Fruit fly (Drosophila melanogaster) whole organism, prepupa: Measurements from ENCODE around the gene APP-BP1.

Experiments
- Blimp-1 ChIP-seq: fragments of 200-800 bp; sonication (Bioruptor generic); optimal IDR thresholded peaks from 3 replicates; lab custom pipeline; 2017; ENCODE audit warnings: missing biosample characterization, missing genetic modification characterization, mild to moderate bottlenecking, moderate library complexity, missing genetic modification reagents
- CG10631 ChIP-seq: fragments of 200-800 bp; sonication (Bioruptor generic); optimal IDR thresholded peaks from 2 replicates; lab custom pipeline; 2016; ENCODE audit warnings: missing biosample characterization, missing genetic modification characterization
- CG10669 ChIP-seq: fragments of 200-800 bp; sonication (Bioruptor generic); optimal IDR thresholded peaks from 3 replicates; lab custom pipeline; 2018; ENCODE audit warnings: missing biosample characterization, mild to moderate bottlenecking, missing genetic modification characterization, moderate library complexity
- CG11902 ChIP-seq: fragments of 200-800 bp; sonication (Bioruptor generic); optimal IDR thresholded peaks from 3 replicates; lab custom pipeline; 2016; ENCODE audit warnings: missing biosample characterization, missing genetic modification characterization
- CG15336 ChIP-seq: fragments of 200-800 bp; sonication (Bioruptor generic); IDR thresholded peaks from 2 replicates; pipeline ENCODE4 v1.3.6; 2022; ENCODE audit warnings: missing biosample characterization, missing genetic modification characterization
- CG16779 ChIP-seq: fragments of 200-800 bp; sonication (Bioruptor generic); optimal IDR thresholded peaks from 3 replicates; lab custom pipeline; 2017; ENCODE audit warnings: missing biosample characterization, mild to moderate bottlenecking, missing genetic modification characterization
- CG34406 ChIP-seq: fragments of 200-800 bp; sonication (Bioruptor generic); optimal IDR thresholded peaks from 3 replicates; lab custom pipeline; 2016; ENCODE audit warnings: missing biosample characterization, missing genetic modification characterization
- CG6276 ChIP-seq: fragments of 200-800 bp; sonication (Bioruptor generic); optimal IDR thresholded peaks from 2 replicates; lab custom pipeline; 2017; ENCODE audit warnings: missing biosample characterization, mild to moderate bottlenecking, missing genetic modification characterization
- CG6792 ChIP-seq: fragments of 200-800 bp; sonication (Bioruptor generic); optimal IDR thresholded peaks from 3 replicates; lab custom pipeline; 2016; ENCODE audit warnings: missing biosample characterization, missing genetic modification characterization
- CG6808 ChIP-seq: fragments of 200-800 bp; sonication (Bioruptor generic); optimal IDR thresholded peaks from 3 replicates; lab custom pipeline; 2017; ENCODE audit warnings: missing biosample characterization, missing genetic modification characterization, mild to moderate bottlenecking, moderate library complexity, missing genetic modification reagents
- CG6854 ChIP-seq: fragments of 200-800 bp; sonication (Bioruptor generic); optimal IDR thresholded peaks from 2 replicates; lab custom pipeline; 2017; ENCODE audit warnings: missing biosample characterization, mild to moderate bottlenecking, missing genetic modification characterization
- CG7368 ChIP-seq: fragments of 200-800 bp; sonication (Bioruptor generic); optimal IDR thresholded peaks from 3 replicates; lab custom pipeline; 2016; ENCODE audit warnings: missing biosample characterization, missing genetic modification characterization
- CG8119 ChIP-seq: fragments of 200-800 bp; sonication (Bioruptor generic); IDR thresholded peaks from 3 replicates; pipeline ENCODE4 v1.3.6; 2022; ENCODE audit warnings: missing biosample characterization, missing genetic modification characterization
- CG8319 ChIP-seq: fragments of 200-800 bp; sonication (Bioruptor generic); optimal IDR thresholded peaks from 3 replicates; lab custom pipeline; 2016; ENCODE audit warnings: missing biosample characterization, missing genetic modification characterization
- CG8632 ChIP-seq: fragments of 200-800 bp; sonication (Bioruptor generic); optimal IDR thresholded peaks from 3 replicates; lab custom pipeline; 2016; ENCODE audit warnings: missing biosample characterization, missing genetic modification characterization
- Eip78C ChIP-seq: fragments of 200-800 bp; sonication (Bioruptor generic); peaks from one replicate; lab custom pipeline; 2016; ENCODE audit warnings: missing biosample characterization, missing genetic modification characterization
- Ets21C ChIP-seq: fragments of 200-800 bp; sonication (Bioruptor generic); optimal IDR thresholded peaks from 3 replicates; lab custom pipeline; 2016; ENCODE audit warnings: missing biosample characterization, missing genetic modification characterization
- Ets96B ChIP-seq: fragments of 200-800 bp; optimal IDR thresholded peaks from 2 replicates; lab custom pipeline; 2019; ENCODE audit warnings: missing biosample characterization, mild to moderate bottlenecking, missing genetic modification characterization, moderate library complexity
- Gug ChIP-seq: fragments of 200-800 bp; sonication (Bioruptor generic); IDR thresholded peaks from 2 replicates; pipeline ENCODE4 v1.3.6; 2022; ENCODE audit warnings: missing biosample characterization, missing genetic modification characterization
- Hr39 ChIP-seq: fragments of 200-800 bp; sonication (Bioruptor generic); optimal IDR thresholded peaks from 2 replicates; lab custom pipeline; 2016; ENCODE audit warnings: missing biosample characterization, missing genetic modification characterization
- Hr4 ChIP-seq: fragments of 200-800 bp; sonication (Bioruptor generic); optimal IDR thresholded peaks from 3 replicates; lab custom pipeline; 2016; ENCODE audit warnings: missing biosample characterization, missing genetic modification characterization
- Lpt ChIP-seq: fragments of 200-800 bp; sonication (Bioruptor generic); optimal IDR thresholded peaks from 3 replicates; lab custom pipeline; 2016; ENCODE audit warnings: missing biosample characterization, missing genetic modification characterization
- Met ChIP-seq: fragments of 200-800 bp; sonication (Bioruptor generic); optimal IDR thresholded peaks from 3 replicates; lab custom pipeline; 2016; ENCODE audit warnings: missing biosample characterization, missing genetic modification characterization
- OdsH ChIP-seq: fragments of 200-800 bp; sonication (Bioruptor generic); optimal IDR thresholded peaks from 3 replicates; lab custom pipeline; 2016; ENCODE audit warnings: missing biosample characterization, missing genetic modification characterization
- Smox ChIP-seq: fragments of 200-800 bp; sonication (Bioruptor generic); optimal IDR thresholded peaks from 3 replicates; lab custom pipeline; 2016; ENCODE audit warnings: missing biosample characterization, missing genetic modification characterization
- Sox102F ChIP-seq: fragments of 200-800 bp; sonication (Bioruptor generic); optimal IDR thresholded peaks from 2 replicates; lab custom pipeline; 2016; ENCODE audit warnings: missing biosample characterization, mild to moderate bottlenecking, missing genetic modification characterization
- Sox14 ChIP-seq: fragments of 200-800 bp; sonication (Bioruptor generic); optimal IDR thresholded peaks from 3 replicates; lab custom pipeline; 2016; ENCODE audit warnings: missing biosample characterization, missing genetic modification characterization
- Sox15 ChIP-seq: fragments of 200-800 bp; sonication (Bioruptor generic); optimal IDR thresholded peaks from 3 replicates; lab custom pipeline; 2016; ENCODE audit warnings: missing biosample characterization, missing genetic modification characterization
- achi ChIP-seq: fragments of 200-800 bp; sonication (Bioruptor generic); optimal IDR thresholded peaks from 3 replicates; lab custom pipeline; 2016; ENCODE audit warnings: missing biosample characterization, missing genetic modification characterization
- acj6 ChIP-seq: fragments of 200-800 bp; sonication (Bioruptor generic); optimal IDR thresholded peaks from 3 replicates; lab custom pipeline; 2016; ENCODE audit warnings: missing biosample characterization, missing genetic modification characterization
- cyc ChIP-seq: fragments of 200-800 bp; sonication (Bioruptor generic); optimal IDR thresholded peaks from 3 replicates; lab custom pipeline; 2016; ENCODE audit warnings: missing biosample characterization, missing genetic modification characterization
- dac ChIP-seq: fragments of 200-800 bp; sonication (Bioruptor generic); optimal IDR thresholded peaks from 2 replicates; lab custom pipeline; 2017; ENCODE audit warnings: missing biosample characterization, mild to moderate bottlenecking, missing genetic modification characterization
- dsx ChIP-seq: fragments of 200-800 bp; optimal IDR thresholded peaks from 3 replicates; lab custom pipeline; 2019; ENCODE audit warnings: missing biosample characterization, mild to moderate bottlenecking, missing genetic modification characterization, moderate library complexity; ENCODE audit not compliant: poor library complexity, severe bottlenecking
- fd59A ChIP-seq: fragments of 200-800 bp; sonication (Bioruptor generic); optimal IDR thresholded peaks from 2 replicates; lab custom pipeline; 2017; ENCODE audit warnings: missing biosample characterization, mild to moderate bottlenecking, missing genetic modification characterization, missing genetic modification reagents
- fd85E ChIP-seq: fragments of 200-800 bp; sonication (Bioruptor generic); optimal IDR thresholded peaks from 3 replicates; lab custom pipeline; 2016; ENCODE audit warnings: missing biosample characterization, missing genetic modification characterization
- fkh ChIP-seq: fragments of 200-800 bp; sonication (Bioruptor generic); optimal IDR thresholded peaks from 3 replicates; lab custom pipeline; 2017; ENCODE audit warnings: missing biosample characterization, mild to moderate bottlenecking, missing genetic modification characterization, moderate library complexity
- net ChIP-seq: fragments of 200-800 bp; sonication (Bioruptor generic); optimal IDR thresholded peaks from 3 replicates; lab custom pipeline; 2016; ENCODE audit warnings: missing biosample characterization, missing genetic modification characterization
- pdm3 ChIP-seq: fragments of 200-800 bp; sonication (Bioruptor generic); optimal IDR thresholded peaks from 3 replicates; lab custom pipeline; 2016; ENCODE audit warnings: missing biosample characterization, missing genetic modification characterization
- salr ChIP-seq, 2 experiments: fragments of 200-800 bp; sonication (Bioruptor generic); optimal IDR thresholded peaks; 3 replicates each; lab custom pipeline; 2016 to 2018; ENCODE audit warnings: missing biosample characterization in 2 of 2, missing genetic modification characterization in 2 of 2, mild to moderate bottlenecking in 1 of 2
- spab ChIP-seq: fragments of 200-800 bp; sonication (Bioruptor generic); optimal IDR thresholded peaks from 2 replicates; lab custom pipeline; 2017; ENCODE audit warnings: missing biosample characterization, mild to moderate bottlenecking, missing genetic modification characterization, missing genetic modification reagents
- ss ChIP-seq, 2 experiments: fragments of 200-800 bp; sonication (Bioruptor generic); optimal IDR thresholded peaks; 2 replicates in 1 of 2; 3 replicates in 1 of 2; lab custom pipeline; 2017 to 2018; ENCODE audit warnings: mild to moderate bottlenecking in 2 of 2, missing biosample characterization in 2 of 2, missing genetic modification characterization in 2 of 2, moderate library complexity in 1 of 2
- svp ChIP-seq: fragments of 200-800 bp; sonication (Bioruptor generic); peaks from one replicate; lab custom pipeline; 2016; ENCODE audit warnings: missing biosample characterization, missing genetic modification characterization
- topi ChIP-seq: fragments of 200-800 bp; sonication (Bioruptor generic); optimal IDR thresholded peaks from 3 replicates; lab custom pipeline; 2016; ENCODE audit warnings: missing biosample characterization, missing genetic modification characterization
- vri ChIP-seq: fragments of 200-800 bp; sonication (Bioruptor generic); optimal IDR thresholded peaks from 3 replicates; lab custom pipeline; 2016; ENCODE audit warnings: missing biosample characterization, mild to moderate bottlenecking, missing genetic modification characterization

The APP-BP1 gene

DNA sequence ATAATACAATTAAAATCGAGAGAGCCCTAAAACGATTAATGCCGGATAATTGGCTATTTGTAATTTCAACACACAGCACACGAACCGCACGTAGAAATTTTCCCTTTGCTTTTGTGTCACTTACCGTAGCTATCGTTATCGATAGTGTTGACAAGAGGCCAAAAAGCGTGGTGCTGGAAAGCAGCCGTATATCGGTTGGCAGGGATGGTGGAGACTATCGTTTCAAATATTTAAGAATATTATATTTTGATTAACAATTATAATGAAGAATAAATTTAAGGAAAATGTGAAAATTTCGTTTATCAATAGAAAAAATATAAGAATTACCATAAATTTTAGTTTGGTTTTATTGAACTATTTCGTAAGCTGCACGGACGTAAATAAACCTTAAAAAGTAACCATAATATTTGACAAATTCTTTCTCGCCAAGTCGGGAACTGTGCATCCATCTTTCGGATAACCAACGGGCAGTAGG lies 5.1 kb upstream of the APP-BP1 start, which contains the start of gene JIL-1 (continued):
- TF ChIP-seq acj6 (GFP tag; lab: Kevin White, UChicago) (peak; percentile 39), CG6276 (GFP tag; lab: Kevin White, UChicago) (no peak), Sox15 (peak; percentile 23), ss (GFP tag; optimal IDR thresholded peaks at IDR 0.05; lab: Kevin White, UChicago) (peak in 1 of 2 experiments; percentile 26), Smox (peak; percentile 55), CG16779 (tag; lab: Kevin White, UChicago) (no peak), CG8632 (GFP tag; lab: Kevin White, UChicago) (peak; percentile 17), CG6808 (GFP tag; lab: Kevin White, UChicago) (no peak), CG8119 (GFP tag; lab: Robert Waterston, UW) (no peak), Sox14 (GFP tag; lab: Kevin White, UChicago) (peak; percentile 53), Gug (GFP tag; lab: Robert Waterston, UW) (peak; percentile 42; the same call in 1 of the 2 replicates), salr (GFP tag; optimal IDR thresholded peaks at IDR 0.05; lab: Kevin White, UChicago) (no peak), Ets96B (tag; lab: Kevin White, UChicago) (peak; percentile 1), CG6792 (GFP tag; lab: Kevin White, UChicago) (peak; percentile 1), Hr39 (peak; percentile 48), Hr4 (GFP tag; lab: Kevin White, UChicago) (peak; percentile 34), cyc (GFP tag; lab: Kevin White, UChicago) (peak; percentile 51), net (peak; percentile 33), CG7368 (GFP tag; lab: Kevin White, UChicago) (peak; percentile 20), CG6854 (GFP tag; lab: Kevin White, UChicago) (no peak), CG10669 (GFP tag; lab: Kevin White, UChicago) (peak; percentile 25), Lpt (GFP tag; lab: Kevin White, UChicago) (no peak), dac (no peak), fd85E (GFP tag; lab: Kevin White, UChicago) (no peak), CG8319 (GFP tag; lab: Kevin White, UChicago) (no peak), CG10631 (peak; percentile 53), svp (GFP tag; lab: Kevin White, UChicago) (peak; percentile 76), fd59A (GFP tag; lab: Kevin White, UChicago) (no peak), CG15336 (GFP tag; lab: Robert Waterston, UW) (peak; percentile 45; the same call in 1 of the 2 replicates), pdm3 (GFP tag; lab: Kevin White, UChicago) (peak; percentile 57), spab (GFP tag; lab: Kevin White, UChicago) (no peak), CG11902 (GFP tag; lab: Kevin White, UChicago) (peak; percentile 32), Met (GFP tag; lab: Kevin White, UChicago) (peak; percentile 53), OdsH (GFP tag; lab: Kevin White, UChicago) (peak; percentile 49), CG34406 (GFP tag; lab: Kevin White, UChicago) (peak; percentile 2)

DNA sequence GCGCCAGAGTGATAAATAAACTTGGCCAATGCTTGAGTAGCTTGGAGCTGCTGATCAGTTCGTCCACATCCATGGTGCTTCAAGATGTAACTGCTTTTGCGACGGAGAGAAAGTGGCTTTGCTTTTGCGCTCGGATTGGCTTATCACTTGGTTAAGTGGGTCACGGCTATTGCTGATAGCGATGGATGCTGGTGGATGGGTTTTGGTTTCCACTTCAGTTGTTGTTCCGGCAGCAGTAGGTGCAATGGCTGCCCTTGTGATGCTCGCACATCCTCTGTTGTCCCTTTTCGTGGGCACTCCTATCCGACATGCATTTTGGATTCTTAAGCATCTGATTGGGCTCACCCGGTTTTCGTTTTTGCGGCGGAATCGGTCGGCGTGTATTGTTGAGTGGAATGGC lies 3.9 kb upstream of the APP-BP1 start:
- TF ChIP-seq svp (GFP tag; lab: Kevin White, UChicago) (peak; percentile 9), cyc (GFP tag; lab: Kevin White, UChicago) (no peak), fd59A (GFP tag; lab: Kevin White, UChicago) (no peak), Eip78C (peak; percentile 37)

DNA sequence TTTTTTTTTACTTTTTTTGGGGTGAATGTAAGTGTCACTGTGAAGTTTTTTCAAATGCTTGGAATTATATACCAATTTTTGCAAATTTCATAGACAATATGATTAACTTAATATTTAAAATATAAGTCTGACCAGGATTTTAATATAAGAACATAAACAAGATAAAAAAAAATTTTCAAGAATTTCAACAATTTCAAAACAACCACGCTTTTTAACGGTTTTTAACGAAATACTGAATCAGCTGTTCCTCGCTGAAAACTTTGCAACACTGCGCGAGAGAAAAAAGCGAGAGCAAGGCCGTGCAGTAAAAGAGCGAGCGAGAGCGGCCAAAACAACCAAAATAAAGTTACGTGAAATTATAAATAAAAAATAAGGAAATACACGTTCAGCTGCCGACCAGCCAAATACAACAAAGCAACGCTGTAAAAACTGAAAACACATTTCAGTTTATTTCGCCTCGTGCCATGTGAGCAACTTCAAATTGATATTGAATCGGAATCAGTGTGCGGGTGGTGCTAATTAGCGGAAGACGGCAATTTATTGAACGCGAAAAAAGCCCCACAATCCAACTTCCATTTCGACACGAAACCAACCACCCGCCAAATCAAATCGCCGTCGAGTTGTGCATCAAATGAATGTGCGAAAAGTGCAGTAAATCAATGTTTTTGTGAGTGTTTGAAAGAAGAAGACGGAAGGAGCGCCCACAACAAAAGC lies 1.9 kb upstream of the APP-BP1 start, which contains the start of the genes CG46439, Iyd and CG33947:
Gene CG46439, minus strand, starts transcription at position 51 of the 714 bp plus-strand sequence.
Gene Iyd, minus strand, starts transcription at position 51 of the 714 bp plus-strand sequence.
Gene CG33947, plus strand, starts transcription at position 302 of the 714 bp plus-strand sequence.
- peak; percentile 46 for TF ChIP-seq Sox102F (GFP tag; lab: Kevin White, UChicago)
- no peak for TF ChIP-seq fkh
- peak; percentile 55; the same call in 1 of the 2 replicates for TF ChIP-seq Gug (GFP tag; lab: Robert Waterston, UW)
- TF ChIP-seq Sox14 (GFP tag; lab: Kevin White, UChicago): peak; percentile 58
- peak; percentile 86 for TF ChIP-seq CG16779 (tag; lab: Kevin White, UChicago)
- TF ChIP-seq CG6854 (GFP tag; lab: Kevin White, UChicago): peak; percentile 91
- peak; percentile 46 for TF ChIP-seq CG34406 (GFP tag; lab: Kevin White, UChicago)
- peak; percentile 83 for TF ChIP-seq Eip78C
- TF ChIP-seq CG10669 (GFP tag; lab: Kevin White, UChicago): peak; percentile 67
- no peak for TF ChIP-seq Sox15
- TF ChIP-seq dsx (GFP tag; lab: Kevin White, UChicago): peak; percentile 30
- peak; percentile 28 for TF ChIP-seq Blimp-1 (GFP tag; lab: Kevin White, UChicago)
- TF ChIP-seq OdsH (GFP tag; lab: Kevin White, UChicago): peak; percentile 30
- TF ChIP-seq vri (GFP tag; lab: Kevin White, UChicago): peak; percentile 79
- TF ChIP-seq CG11902 (GFP tag; lab: Kevin White, UChicago): no peak
- no peak for TF ChIP-seq Ets21C (GFP tag; lab: Kevin White, UChicago)
- peak in 1 of 2 experiments; percentile 9 for TF ChIP-seq salr (GFP tag; optimal IDR thresholded peaks at IDR 0.05; lab: Kevin White, UChicago)
- peak; percentile 51 for TF ChIP-seq topi (GFP tag; lab: Kevin White, UChicago)
- TF ChIP-seq fd59A (GFP tag; lab: Kevin White, UChicago): no peak
- TF ChIP-seq achi (GFP tag; lab: Kevin White, UChicago): peak; percentile 27
- no peak for TF ChIP-seq Hr39
- TF ChIP-seq ss (GFP tag; optimal IDR thresholded peaks at IDR 0.05; lab: Kevin White, UChicago): peak; percentile 61 to 77
